Fruit fly (Drosophila melanogaster): Measurements from ENCODE around the gene gudu.

Gene gudu

dm6 chr2L:7426326-7427066 is 38.2 kb downstream of the gudu start, which contains the start of gene muc (continued):
- TF ChIP-seq CG17385 (GFP tag; optimal IDR thresholded peaks at IDR 0.05) (peak; percentile 36), CG17328 (GFP tag; IDR thresholded peaks at IDR 0.05) (no peak), CG13624 (GFP tag; optimal IDR thresholded peaks at IDR 0.05) (peak; percentile 15), psq (GFP tag; optimal IDR thresholded peaks at IDR 0.05) (no peak), sug (tag; optimal IDR thresholded peaks at IDR 0.05) (no peak), otp (GFP tag; IDR thresholded peaks at IDR 0.05) (no peak), CG11504 (tag; optimal IDR thresholded peaks at IDR 0.05) (peak; percentile 55), CG11398 (GFP tag; optimal IDR thresholded peaks at IDR 0.05) (no peak), Stat92E (GFP tag; optimal IDR thresholded peaks at IDR 0.05) (peak in 1 of 3 experiments; percentile 78), Ets97D (GFP tag; optimal IDR thresholded peaks at IDR 0.05) (peak; percentile 62), luna (GFP tag; optimal IDR thresholded peaks at IDR 0.05) (no peak), sob (GFP tag; IDR thresholded peaks at IDR 0.05) (peak; percentile 47; the same call in 1 of the 2 replicates), Meics (GFP tag; optimal IDR thresholded peaks at IDR 0.05) (no peak), CG11696 (GFP tag; IDR thresholded peaks at IDR 0.05) (0 out of 2 replicates have a peak, but pooled peaks have one; percentile 16), Atf-2 (GFP tag; optimal IDR thresholded peaks at IDR 0.05) (no peak), Oaz (GFP tag; IDR thresholded peaks at IDR 0.05) (no peak), trem (tag; optimal IDR thresholded peaks at IDR 0.05) (peak; percentile 49), cas (GFP tag; IDR thresholded peaks at IDR 0.05) (no peak), Opbp (GFP tag; IDR thresholded peaks at IDR 0.05; ENCODE audit: partially characterized antibody) (peak; percentile 58; the same call in 1 of the 3 replicates), trh (GFP tag; optimal IDR thresholded peaks at IDR 0.05) (no peak), CG7357 (GFP tag; IDR thresholded peaks at IDR 0.05) (peak; percentile 95), twi (tag; optimal IDR thresholded peaks at IDR 0.05) (no peak), CG8290 (GFP tag; optimal IDR thresholded peaks at IDR 0.05) (no peak), CG8290 (tag; optimal IDR thresholded peaks at IDR 0.05) (peak in 1 of 2 experiments; percentile 73), Spps (tag; optimal IDR thresholded peaks at IDR 0.05) (no peak), CG10209 (GFP tag; optimal IDR thresholded peaks at IDR 0.05) (peak; percentile 7), bowl (GFP tag; IDR thresholded peaks at IDR 0.05) (no peak), Deaf1 (tag; optimal IDR thresholded peaks at IDR 0.05) (no peak), CG4328 (GFP tag; optimal IDR thresholded peaks at IDR 0.05) (no peak), CG4617 (GFP tag; optimal IDR thresholded peaks at IDR 0.05; ENCODE audit: borderline replicate concordance) (no peak), kay (GFP tag; optimal IDR thresholded peaks at IDR 0.05) (no peak), tll (GFP tag; optimal IDR thresholded peaks at IDR 0.05) (no peak), CG4730 (GFP tag; IDR thresholded peaks at IDR 0.05) (no peak), az2 (GFP tag; optimal IDR thresholded peaks at IDR 0.05) (peak; percentile 36), CG31365 (tag; optimal IDR thresholded peaks at IDR 0.05) (no peak), zf30C (GFP tag; optimal IDR thresholded peaks at IDR 0.05) (no peak), Usf (GFP tag; optimal IDR thresholded peaks at IDR 0.05) (no peak), mam (GFP tag; optimal IDR thresholded peaks at IDR 0.05) (peak; percentile 52), Kr (GFP tag; optimal IDR thresholded peaks at IDR 0.05) (no peak), Bgb (GFP tag; IDR thresholded peaks at IDR 0.05; ENCODE audit: partially characterized antibody) (peak; percentile 61), dmrt11E (tag; optimal IDR thresholded peaks at IDR 0.05) (peak; percentile 40), Bdp1 (GFP tag; optimal IDR thresholded peaks at IDR 0.05) (no peak), sisA (GFP tag; IDR thresholded peaks at IDR 0.05) (0 out of 2 replicates have a peak, but pooled peaks have one; percentile 28), eve (GFP tag; optimal IDR thresholded peaks at IDR 0.05) (peak in 1 of 2 experiments; percentile 39), CG14965 (GFP tag; optimal IDR thresholded peaks at IDR 0.05; ENCODE audit: borderline replicate concordance) (no peak), peb (GFP tag; IDR thresholded peaks at IDR 0.05) (no peak), Sry-δ (GFP tag; optimal IDR thresholded peaks at IDR 0.05) (peak; percentile 70), Sox102F (GFP tag; optimal IDR thresholded peaks at IDR 0.05) (peak; percentile 33), CG17912 (GFP tag; optimal IDR thresholded peaks at IDR 0.05) (no peak), Hr3 (GFP tag; optimal IDR thresholded peaks at IDR 0.05) (peak; percentile 34)

Measured in whole organism, embryonic.